Worm (Caenorhabditis elegans) whole organism, L4 larva: ENCODE results near the gene exos-2.
A peak's percentile ranks its signal among the peaks of the same experiment; 100 is the strongest.

Experiments
- D1046.2 ChIP-seq: fragments of 200-800 bp; sonication (Bioruptor generic); IDR thresholded peaks from 2 replicates; pipeline ENCODE4 v1.3.6; 2022; ENCODE audit warnings: missing genetic modification characterization, missing compliant biosample characterization
- F44E2.7 ChIP-seq: fragments of 200-800 bp; sonication (Bioruptor generic); IDR thresholded peaks from 2 replicates; pipeline ENCODE4 v2.1.2; 2022; ENCODE audit warnings: missing genetic modification characterization, missing compliant biosample characterization
- T20F7.1 ChIP-seq: fragments of 200-800 bp; sonication (Bioruptor generic); optimal IDR thresholded peaks from 2 replicates; lab custom pipeline; 2018; ENCODE audit warnings: mild to moderate bottlenecking, missing genetic modification characterization, missing compliant biosample characterization
- Y48G9A.11 ChIP-seq: fragments of 200-800 bp; sonication (Bioruptor generic); IDR thresholded peaks from 2 replicates; pipeline ENCODE4 v1.3.6; 2022; ENCODE audit warnings: missing genetic modification reagents, missing genetic modification characterization, missing compliant biosample characterization
- Y5F2A.4 ChIP-seq: fragments of 200-800 bp; sonication (Bioruptor generic); optimal IDR thresholded peaks from 2 replicates; lab custom pipeline; 2018; ENCODE audit warnings: mild to moderate bottlenecking, missing genetic modification characterization, missing compliant biosample characterization
- Y75B8A.6 ChIP-seq: fragments of 200-800 bp; sonication (Bioruptor generic); IDR thresholded peaks from 2 replicates; pipeline ENCODE4 v1.3.6; 2022; ENCODE audit warnings: missing genetic modification reagents, missing genetic modification characterization, missing compliant biosample characterization
- ZK337.2 ChIP-seq: fragments of 200-800 bp; sonication (Bioruptor generic); IDR thresholded peaks from 2 replicates; pipeline ENCODE4 v1.3.6; 2022; ENCODE audit warnings: missing genetic modification reagents, missing genetic modification characterization, missing compliant biosample characterization
- ZK546.5 ChIP-seq, 2 experiments: sonication (generic microtip); optimal IDR thresholded peaks; 2 replicates each; lab custom pipeline; 2017; ENCODE audit warnings: missing biosample characterization in 2 of 2, missing genetic modification characterization in 2 of 2
- aha-1 ChIP-seq: fragments of 150-350 bp; peaks from one replicate; lab custom pipeline; 2014; ENCODE audit warnings: missing biosample characterization, missing genetic modification characterization
- arid-1 ChIP-seq: fragments of 200-800 bp; sonication (Bioruptor generic); conservative IDR thresholded peaks from 2 replicates; pipeline ENCODE4 v1.3.6; 2022; ENCODE audit warnings: missing genetic modification reagents, missing genetic modification characterization, missing compliant biosample characterization
- cey-2 ChIP-seq: sonication (generic microtip); optimal IDR thresholded peaks from 3 replicates; lab custom pipeline; 2017; ENCODE audit warnings: missing genetic modification characterization, mild to moderate bottlenecking, missing compliant biosample characterization, antibody characterized with exemption, borderline replicate concordance; ENCODE audit not compliant: insufficient read depth
- daf-12 ChIP-seq: fragments of 150-350 bp; optimal IDR thresholded peaks from 2 replicates; lab custom pipeline; 2014; ENCODE audit warnings: missing biosample characterization, missing genetic modification reagents, missing genetic modification characterization
- daf-19 ChIP-seq: fragments of 200-800 bp; sonication (Bioruptor generic); conservative IDR thresholded peaks from 2 replicates; pipeline ENCODE4 v1.3.6; 2022; ENCODE audit warnings: missing genetic modification characterization, missing compliant biosample characterization
- daf-8 ChIP-seq: fragments of 200-800 bp; sonication (Bioruptor generic); IDR thresholded peaks from 2 replicates; pipeline ENCODE4 v1.3.6; 2022; ENCODE audit warnings: missing genetic modification characterization, missing compliant biosample characterization
- dmd-6 ChIP-seq: fragments of 200-800 bp; sonication (Bioruptor generic); IDR thresholded peaks from 2 replicates; pipeline ENCODE4 v1.3.6; 2022; ENCODE audit warnings: missing genetic modification reagents, missing genetic modification characterization, missing compliant biosample characterization
- dmd-8 ChIP-seq: fragments of 200-800 bp; sonication (Bioruptor generic); IDR thresholded peaks from 2 replicates; pipeline ENCODE4 v1.3.6; 2022; ENCODE audit warnings: missing genetic modification characterization, missing compliant biosample characterization
- dmd-9 ChIP-seq: fragments of 200-800 bp; sonication (Bioruptor generic); IDR thresholded peaks from 2 replicates; pipeline ENCODE4 v1.3.6; 2022; ENCODE audit warnings: missing genetic modification reagents, missing genetic modification characterization, missing compliant biosample characterization
- dpl-1 ChIP-seq: fragments of 150-350 bp; optimal IDR thresholded peaks from 2 replicates; lab custom pipeline; 2014; ENCODE audit warnings: missing biosample characterization, missing genetic modification reagents, missing genetic modification characterization
- dve-1 ChIP-seq: sonication (generic microtip); optimal IDR thresholded peaks from 2 replicates; lab custom pipeline; 2017; ENCODE audit warnings: antibody characterized with exemption, mild to moderate bottlenecking, missing genetic modification characterization, missing compliant biosample characterization; ENCODE audit not compliant: insufficient read depth
- fos-1 ChIP-seq: fragments of 150-350 bp; optimal IDR thresholded peaks from 2 replicates; lab custom pipeline; 2014; ENCODE audit warnings: missing biosample characterization, missing genetic modification characterization
- gei-8 ChIP-seq: fragments of 200-800 bp; sonication (Bioruptor generic); optimal IDR thresholded peaks from 2 replicates; lab custom pipeline; 2018; ENCODE audit warnings: mild to moderate bottlenecking, missing genetic modification characterization, missing compliant biosample characterization
- lin-13 ChIP-seq: fragments of 150-350 bp; optimal IDR thresholded peaks from 2 replicates; lab custom pipeline; 2014; ENCODE audit warnings: missing biosample characterization, missing genetic modification reagents, missing genetic modification characterization
- lin-15B ChIP-seq: fragments of 150-350 bp; sonication (generic microtip); optimal IDR thresholded peaks from 3 replicates; lab custom pipeline; 2014; ENCODE audit warnings: missing biosample characterization, missing genetic modification characterization
- lin-38 ChIP-seq: fragments of 200-800 bp; sonication (Bioruptor generic); IDR thresholded peaks from 2 replicates; pipeline ENCODE4 v1.3.6; 2022; ENCODE audit warnings: missing genetic modification reagents, missing genetic modification characterization, missing compliant biosample characterization
- mdl-1 ChIP-seq, 2 experiments: fragments of 150-350 bp in 1 of 2; sonication (generic microtip) in 1 of 2; optimal IDR thresholded peaks; 2 replicates each; lab custom pipeline; 2014 to 2017; ENCODE audit warnings: missing biosample characterization in 2 of 2, missing genetic modification characterization in 2 of 2
- mdt-29 ChIP-seq: fragments of 200-800 bp; sonication (Bioruptor generic); IDR thresholded peaks from 2 replicates; pipeline ENCODE4 v1.3.6; 2022; ENCODE audit warnings: missing genetic modification reagents, missing genetic modification characterization, missing compliant biosample characterization
- mxl-3 ChIP-seq: fragments of 200-800 bp; sonication (Bioruptor generic); optimal IDR thresholded peaks from 2 replicates; lab custom pipeline; 2018; ENCODE audit warnings: mild to moderate bottlenecking, missing genetic modification characterization, missing compliant biosample characterization
- nhr-102 ChIP-seq: sonication (generic microtip); optimal IDR thresholded peaks from 2 replicates; lab custom pipeline; 2016; ENCODE audit warnings: mild to moderate bottlenecking, missing genetic modification characterization, moderate library complexity, missing compliant biosample characterization
- nhr-111 ChIP-seq: fragments of 200-800 bp; sonication (Bioruptor generic); optimal IDR thresholded peaks from 2 replicates; lab custom pipeline; 2018; ENCODE audit warnings: mild to moderate bottlenecking, missing genetic modification characterization, missing compliant biosample characterization
- nhr-237 ChIP-seq: sonication (generic microtip); optimal IDR thresholded peaks from 2 replicates; lab custom pipeline; 2017; ENCODE audit warnings: missing biosample characterization, missing genetic modification characterization
- nhr-25 ChIP-seq: sonication (generic microtip); optimal IDR thresholded peaks from 2 replicates; lab custom pipeline; 2017; ENCODE audit warnings: missing genetic modification characterization, mild to moderate bottlenecking, missing compliant biosample characterization, antibody characterized with exemption, moderate library complexity, borderline replicate concordance; ENCODE audit not compliant: insufficient read depth
- nhr-41 ChIP-seq: fragments of 200-800 bp; sonication (Bioruptor generic); IDR thresholded peaks from 2 replicates; pipeline ENCODE4 v1.3.6; 2022; ENCODE audit warnings: missing genetic modification reagents, missing genetic modification characterization, missing compliant biosample characterization
- nhr-42 ChIP-seq: fragments of 200-800 bp; sonication (Bioruptor generic); IDR thresholded peaks from 2 replicates; pipeline ENCODE4 v1.3.6; 2022; ENCODE audit warnings: missing genetic modification characterization, missing compliant biosample characterization
- pha-4 ChIP-seq, 2 experiments: fragments of 150-350 bp in 1 of 2; fragments of 200-800 bp in 1 of 2; sonication (Bioruptor generic) in 1 of 2; IDR thresholded peaks in 1 of 2; optimal IDR thresholded peaks in 1 of 2; 2 replicates each; pipeline versions ENCODE4 v1.3.6 to Lab custom; 2014 to 2022; ENCODE audit warnings: missing genetic modification characterization in 2 of 2, missing genetic modification reagents in 2 of 2, missing biosample characterization in 1 of 2, missing compliant biosample characterization in 1 of 2
- php-3 ChIP-seq: fragments of 200-800 bp; sonication (Bioruptor generic); IDR thresholded peaks from 2 replicates; pipeline ENCODE4 v1.3.6; 2022; ENCODE audit warnings: missing genetic modification reagents, missing genetic modification characterization, missing compliant biosample characterization
- rbr-2 ChIP-seq: sonication (generic microtip); optimal IDR thresholded peaks from 2 replicates; lab custom pipeline; 2016; ENCODE audit warnings: missing genotype, missing genetic modification characterization, missing compliant biosample characterization
- snpc-1.2 ChIP-seq: fragments of 200-800 bp; sonication (Bioruptor generic); IDR thresholded peaks from 2 replicates; pipeline ENCODE4 v1.3.6; 2022; ENCODE audit warnings: missing genetic modification reagents, missing genetic modification characterization, missing compliant biosample characterization
- spr-3 ChIP-seq: fragments of 200-800 bp; sonication (Bioruptor generic); optimal IDR thresholded peaks from 2 replicates; lab custom pipeline; 2018; ENCODE audit warnings: mild to moderate bottlenecking, missing genetic modification characterization, missing compliant biosample characterization
- tra-1 ChIP-seq: fragments of 200-800 bp; sonication (Bioruptor generic); IDR thresholded peaks from 2 replicates; pipeline ENCODE4 v1.3.6; 2022; ENCODE audit warnings: missing genetic modification reagents, missing genetic modification characterization, missing compliant biosample characterization
- unc-130 ChIP-seq: sonication (generic microtip); optimal IDR thresholded peaks from 2 replicates; lab custom pipeline; 2016; ENCODE audit warnings: missing genetic modification reagents, missing genetic modification characterization, missing compliant biosample characterization
- unc-39 ChIP-seq: sonication (generic microtip); optimal IDR thresholded peaks from 2 replicates; lab custom pipeline; 2017; ENCODE audit warnings: missing biosample characterization, missing genetic modification characterization
- zfp-3 ChIP-seq: fragments of 200-800 bp; sonication (Bioruptor generic); conservative IDR thresholded peaks from 2 replicates; pipeline ENCODE4 v1.3.6; 2022; ENCODE audit warnings: missing genetic modification reagents, missing genetic modification characterization, missing compliant biosample characterization

The exos-2 gene

DNA sequence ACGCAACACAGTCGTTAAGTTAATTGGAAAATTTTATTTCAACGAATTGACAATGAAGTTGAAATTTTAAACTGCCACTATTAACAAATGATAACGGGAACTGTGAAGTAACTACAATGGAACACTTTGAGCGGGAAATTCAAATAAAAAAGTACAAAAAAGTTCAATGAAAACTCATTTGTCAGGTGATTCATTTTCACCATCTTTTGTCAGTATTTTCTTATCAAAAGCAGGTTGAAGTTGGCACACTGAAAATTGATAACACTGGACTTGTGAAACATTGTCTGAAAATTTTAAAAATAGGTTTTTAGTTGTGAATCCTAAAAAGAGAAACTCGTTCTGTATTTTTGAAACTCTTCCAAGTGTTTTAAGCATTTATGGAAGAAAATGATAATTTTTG is 18.1 kb downstream of the exos-2 start (continued):
- no peak for TF ChIP-seq dmd-9 (GFP tag; lab: Robert Waterston, UW)

DNA sequence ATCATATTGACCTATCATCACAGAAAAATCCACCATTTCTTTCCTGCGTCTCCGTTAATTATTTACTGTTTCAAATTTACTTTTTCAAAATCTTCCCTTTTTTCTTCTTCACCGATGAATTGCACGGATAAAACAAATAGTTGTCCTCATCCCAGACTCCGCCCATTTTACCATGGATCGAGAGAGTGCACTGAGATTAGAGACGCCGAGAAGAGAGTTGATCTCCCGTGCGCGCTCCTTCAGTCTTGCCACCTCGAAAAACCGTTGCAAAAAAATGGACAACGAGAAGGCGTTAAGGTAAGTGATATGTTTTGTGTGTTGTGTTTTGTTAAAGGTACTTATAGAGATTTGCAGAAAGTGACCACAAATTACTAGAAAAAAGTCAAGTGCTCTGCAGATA is 22.8 kb downstream of the exos-2 start, which contains the start of gene dlc-5:
Gene dlc-5, plus strand, starts transcription at position 154 of the 400 bp plus-strand sequence.
- peak; percentile 94 for TF ChIP-seq aha-1 (tag; lab: Kevin White, UChicago)
- TF ChIP-seq unc-130 (GFP tag; lab: Kevin White, UChicago), result no peak

DNA sequence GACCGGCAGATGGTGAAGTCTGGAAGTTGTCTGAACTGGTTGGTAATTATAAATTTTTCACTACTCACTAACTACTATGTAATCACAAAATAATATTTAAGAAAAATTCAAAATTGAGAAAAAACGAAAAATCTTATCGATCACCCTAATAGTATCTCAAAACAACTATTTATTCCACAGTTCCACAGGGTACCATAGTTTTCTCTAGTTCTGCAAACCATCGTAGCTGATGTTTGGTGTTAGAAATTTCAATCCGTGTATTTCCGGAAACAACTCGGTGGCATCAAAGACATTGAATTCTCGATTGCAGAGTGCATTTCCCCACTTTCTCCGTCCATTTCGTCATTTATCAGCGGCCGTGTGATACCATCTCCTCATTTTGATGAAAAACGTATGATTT is 26.3 kb downstream of the exos-2 start, which contains the start of gene Y73B6BL.31:
Gene Y73B6BL.31, plus strand, starts transcription at position 301 of the 400 bp plus-strand sequence.
- TF ChIP-seq fos-1 (tag; lab: Kevin White, UChicago) (no peak), tra-1 (GFP tag; lab: Robert Waterston, UW) (no peak), Y5F2A.4 (GFP tag; lab: Kevin White, UChicago) (no peak), daf-8 (GFP tag; lab: Robert Waterston, UW) (no peak), cey-2 (tag; lab: Kevin White, UChicago) (no peak), nhr-41 (GFP tag; lab: Robert Waterston, UW) (no peak), unc-39 (tag; lab: Kevin White, UChicago) (no peak), daf-12 (tag; lab: Kevin White, UChicago) (no peak)

DNA sequence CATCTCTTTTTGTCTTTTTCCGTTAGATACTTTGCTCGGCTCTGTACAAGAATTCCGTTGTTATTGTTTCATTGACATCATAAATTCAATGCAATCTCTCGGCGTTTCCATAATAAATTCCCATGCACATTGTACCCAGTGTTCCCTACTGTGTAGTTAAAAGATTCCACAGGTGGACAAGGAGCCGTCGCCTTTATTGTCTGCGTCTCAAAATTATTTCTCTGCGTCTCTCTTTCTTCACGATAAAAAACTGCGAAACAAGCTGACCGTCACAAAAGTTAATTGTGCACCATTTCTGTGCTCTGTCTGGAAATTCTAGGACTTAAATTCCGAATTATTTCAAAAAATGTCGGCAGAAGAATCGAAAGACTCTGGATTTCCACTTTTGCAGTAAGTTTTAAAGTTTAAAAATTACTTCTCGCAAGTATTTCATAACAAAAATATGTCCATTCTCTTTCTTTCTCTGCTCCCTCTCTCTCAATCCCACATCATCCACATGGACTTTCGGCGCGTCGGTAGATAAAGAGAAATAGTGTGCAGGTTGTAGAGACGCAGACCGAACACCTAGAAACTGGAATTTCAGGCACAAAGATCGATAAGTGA is 26.8 kb downstream of the exos-2 start:
- TF ChIP-seq dmd-8 (GFP tag; lab: Robert Waterston, UW) (no peak), dmd-6 (peak; percentile 58), lin-15B (tag; lab: Kevin White, UChicago) (no peak), gei-8 (GFP tag; lab: Kevin White, UChicago) (no peak), Y75B8A.6 (no peak), daf-12 (tag; lab: Kevin White, UChicago) (no peak), nhr-102 (tag; lab: Kevin White, UChicago) (peak; percentile 27), mdl-1 (tag; optimal IDR thresholded peaks at IDR 0.05; lab: Kevin White, UChicago) (peak; percentile 8 to 22), mxl-3 (GFP tag; lab: Kevin White, UChicago) (no peak), mdt-29 (GFP tag; lab: Robert Waterston, UW) (no peak), D1046.2 (no peak), dpl-1 (GFP tag; lab: Kevin White, UChicago) (peak; percentile 14), fos-1 (tag; lab: Kevin White, UChicago) (no peak), daf-19 (0 out of 2 replicates have a peak, but pooled peaks have one; percentile 22), F44E2.7 (no peak), pha-4 (GFP tag; IDR thresholded peaks at IDR 0.05; lab: Robert Waterston, UW) (no peak), pha-4 (tag; optimal IDR thresholded peaks at IDR 0.05; lab: Kevin White, UChicago) (no peak), unc-130 (GFP tag; lab: Kevin White, UChicago) (no peak), lin-38 (GFP tag; lab: Robert Waterston, UW) (peak; percentile 27; the same call in 1 of the 2 replicates), dve-1 (tag; lab: Kevin White, UChicago) (peak; percentile 69), ZK546.5 (tag; optimal IDR thresholded peaks at IDR 0.05; lab: Kevin White, UChicago) (no peak), tra-1 (GFP tag; lab: Robert Waterston, UW) (no peak), ZK337.2 (GFP tag; lab: Robert Waterston, UW) (no peak), lin-13 (GFP tag; lab: Kevin White, UChicago) (no peak), zfp-3 (GFP tag; lab: Robert Waterston, UW) (no peak), T20F7.1 (GFP tag; lab: Kevin White, UChicago) (no peak), nhr-111 (GFP tag; lab: Kevin White, UChicago) (no peak), Y48G9A.11 (GFP tag; lab: Robert Waterston, UW) (no peak), nhr-237 (no peak), rbr-2 (tag; lab: Kevin White, UChicago) (no peak), daf-8 (GFP tag; lab: Robert Waterston, UW) (no peak), snpc-1.2 (GFP tag; lab: Robert Waterston, UW) (no peak), nhr-42 (GFP tag; lab: Robert Waterston, UW) (no peak), php-3 (GFP tag; lab: Robert Waterston, UW) (peak; percentile 65; the same call in 1 of the 2 replicates), spr-3 (no peak), arid-1 (GFP tag; lab: Robert Waterston, UW) (no peak), nhr-25 (no peak), unc-39 (tag; lab: Kevin White, UChicago) (no peak)
